Worm (Caenorhabditis elegans) whole organism, L3 larva: ENCODE measurements around the gene enee-1.

Experiments
- hmg-11 ChIP-seq: sonication (generic microtip); optimal IDR thresholded peaks from 2 replicates; lab custom pipeline; 2016; ENCODE audit warnings: missing genetic modification characterization, missing compliant biosample characterization
- nhr-11 ChIP-seq: fragments of 150-350 bp; optimal IDR thresholded peaks from 2 replicates; lab custom pipeline; 2014; ENCODE audit warnings: missing biosample characterization, missing genetic modification characterization
- nhr-77 ChIP-seq: fragments of 150-350 bp; optimal IDR thresholded peaks from 2 replicates; lab custom pipeline; 2014; ENCODE audit warnings: missing biosample characterization, missing genetic modification characterization
- pqm-1 ChIP-seq: fragments of 150-350 bp; optimal IDR thresholded peaks from 2 replicates; lab custom pipeline; 2017; ENCODE audit warnings: missing biosample characterization, missing genetic modification characterization, inconsistent platforms
- tbx-2 ChIP-seq: sonication (generic microtip); optimal IDR thresholded peaks from 2 replicates; lab custom pipeline; 2016; ENCODE audit warnings: mild to moderate bottlenecking, missing genetic modification characterization, missing compliant biosample characterization

- no peak for TF ChIP-seq nhr-77 (tag; lab: Kevin White, UChicago)
- TF ChIP-seq nhr-11 (tag; lab: Kevin White, UChicago), result no peak
- no peak for TF ChIP-seq pqm-1
- TF ChIP-seq hmg-11 (tag; lab: Kevin White, UChicago), result no peak
- TF ChIP-seq tbx-2 (tag; lab: Kevin White, UChicago), result no peak
Observed at ce11 chrII:57873-58272, 33.4 kb downstream of the enee-1 start.
